Worm (Caenorhabditis elegans) whole organism, L1 larva: ENCODE results near the gene lfi-1.

ENCODE experiments used
- C04F5.9 ChIP-seq: sonication (generic microtip); optimal IDR thresholded peaks from 2 replicates; lab custom pipeline; 2016; ENCODE audit warnings: missing genetic modification characterization, missing compliant biosample characterization
- C34B4.2 ChIP-seq: sonication (generic microtip); optimal IDR thresholded peaks from 2 replicates; lab custom pipeline; 2017; ENCODE audit warnings: mild to moderate bottlenecking, missing genetic modification characterization, missing compliant biosample characterization
- aly-2 ChIP-seq: fragments of 150-350 bp; optimal IDR thresholded peaks from 2 replicates; lab custom pipeline; 2014; ENCODE audit warnings: missing biosample characterization, missing genetic modification characterization
- blmp-1 ChIP-seq: fragments of 150-350 bp; optimal IDR thresholded peaks from 2 replicates; lab custom pipeline; 2014; ENCODE audit warnings: missing biosample characterization, missing genetic modification characterization
- ceh-63 ChIP-seq: fragments of 200-800 bp; sonication (Bioruptor generic); optimal IDR thresholded peaks from 2 replicates; lab custom pipeline; 2018; ENCODE audit warnings: mild to moderate bottlenecking, missing genetic modification characterization, missing compliant biosample characterization
- ceh-88 ChIP-seq: fragments of 200-800 bp; sonication (Bioruptor generic); IDR thresholded peaks from 2 replicates; pipeline ENCODE4 v1.3.6; 2022; ENCODE audit warnings: missing genetic modification characterization, missing compliant biosample characterization
- dsc-1 ChIP-seq: sonication (generic microtip); optimal IDR thresholded peaks from 2 replicates; lab custom pipeline; 2016; ENCODE audit warnings: mild to moderate bottlenecking, missing genetic modification characterization, missing compliant biosample characterization
- efl-1 ChIP-seq, 4 experiments: fragments of 150-350 bp; optimal IDR thresholded peaks in 3 of 4; peaks in 1 of 4; 1 replicate in 1 of 4; 2 replicates in 3 of 4; lab custom pipeline; 2014; ENCODE audit warnings: missing biosample characterization in 2 of 4, missing genetic modification characterization in 2 of 4, missing genetic modification reagents in 2 of 4
- elt-2 ChIP-seq: sonication (generic microtip); optimal IDR thresholded peaks from 2 replicates; lab custom pipeline; 2016; ENCODE audit warnings: missing genetic modification characterization, mild to moderate bottlenecking, inconsistent platforms, missing compliant biosample characterization, missing genetic modification reagents
- fkh-10 ChIP-seq: sonication (generic microtip); optimal IDR thresholded peaks from 2 replicates; lab custom pipeline; 2017; ENCODE audit warnings: missing biosample characterization, missing genetic modification reagents, missing genetic modification characterization
- grh-1 ChIP-seq: fragments of 200-800 bp; sonication (Bioruptor generic); IDR thresholded peaks from 2 replicates; pipeline ENCODE4 v1.3.6; 2022; ENCODE audit warnings: missing genetic modification reagents, missing genetic modification characterization, missing compliant biosample characterization
- hlh-4 ChIP-seq: sonication (generic microtip); optimal IDR thresholded peaks from 2 replicates; lab custom pipeline; 2016; ENCODE audit warnings: mild to moderate bottlenecking, missing genetic modification characterization, missing compliant biosample characterization
- hpl-2 ChIP-seq: fragments of 150-350 bp; optimal IDR thresholded peaks from 2 replicates; lab custom pipeline; 2014; ENCODE audit warnings: missing biosample characterization, missing genetic modification reagents, missing genetic modification characterization
- irx-1 ChIP-seq: sonication (generic microtip); optimal IDR thresholded peaks from 2 replicates; lab custom pipeline; 2016; ENCODE audit warnings: missing genetic modification characterization, missing compliant biosample characterization
- isw-1 ChIP-seq: fragments of 200-800 bp; sonication (Bioruptor generic); IDR thresholded peaks from 2 replicates; pipeline ENCODE4 v1.3.6; 2022; ENCODE audit warnings: missing genetic modification characterization, missing compliant biosample characterization
- jun-1 ChIP-seq: fragments of 150-350 bp; optimal IDR thresholded peaks from 2 replicates; lab custom pipeline; 2014; ENCODE audit warnings: missing biosample characterization, missing genetic modification reagents, missing genetic modification characterization
- lin-14 ChIP-seq: fragments of 200-800 bp; sonication (Bioruptor generic); optimal IDR thresholded peaks from 2 replicates; lab custom pipeline; 2018; ENCODE audit warnings: mild to moderate bottlenecking, missing genetic modification characterization, moderate library complexity, missing compliant biosample characterization
- lin-15B ChIP-seq: fragments of 150-350 bp; sonication (generic microtip); optimal IDR thresholded peaks from 3 replicates; lab custom pipeline; 2014; ENCODE audit warnings: missing biosample characterization, missing genetic modification characterization
- lir-3 ChIP-seq: sonication (generic microtip); optimal IDR thresholded peaks from 2 replicates; lab custom pipeline; 2016; ENCODE audit warnings: mild to moderate bottlenecking, missing genetic modification characterization, moderate library complexity, missing compliant biosample characterization; ENCODE audit not compliant: poor library complexity
- mdl-1 ChIP-seq, 2 experiments: fragments of 150-350 bp; optimal IDR thresholded peaks; 2 replicates each; lab custom pipeline; 2014 to 2017; ENCODE audit warnings: missing biosample characterization in 2 of 2, missing genetic modification characterization in 2 of 2, inconsistent platforms in 1 of 2
- mef-2 ChIP-seq: fragments of 150-350 bp; optimal IDR thresholded peaks from 2 replicates; lab custom pipeline; 2014; ENCODE audit warnings: missing biosample characterization, missing genetic modification characterization
- nhr-19 ChIP-seq: fragments of 200-800 bp; sonication (Bioruptor generic); conservative IDR thresholded peaks from 2 replicates; pipeline ENCODE4 v1.3.6; 2022; ENCODE audit warnings: missing genetic modification characterization, missing compliant biosample characterization
- nhr-47 ChIP-seq: sonication (generic microtip); optimal IDR thresholded peaks from 2 replicates; lab custom pipeline; 2016; ENCODE audit warnings: mild to moderate bottlenecking, missing genetic modification characterization, moderate library complexity, missing compliant biosample characterization
- nhr-76 ChIP-seq: sonication (generic microtip); optimal IDR thresholded peaks from 2 replicates; lab custom pipeline; 2017; ENCODE audit warnings: missing biosample characterization, missing genetic modification characterization
- nhr-77 ChIP-seq: fragments of 150-350 bp; optimal IDR thresholded peaks from 2 replicates; lab custom pipeline; 2014; ENCODE audit warnings: missing biosample characterization, missing genetic modification characterization
- nhr-85 ChIP-seq: sonication (generic microtip); peaks from one replicate; lab custom pipeline; 2016; ENCODE audit warnings: missing genetic modification characterization, inconsistent platforms, missing compliant biosample characterization
- pqm-1 ChIP-seq: sonication (generic microtip); optimal IDR thresholded peaks from 3 replicates; lab custom pipeline; 2017; ENCODE audit warnings: missing biosample characterization, missing genetic modification characterization
- rnt-1 ChIP-seq: sonication (generic microtip); optimal IDR thresholded peaks from 2 replicates; lab custom pipeline; 2016; ENCODE audit warnings: mild to moderate bottlenecking, missing genetic modification characterization, moderate library complexity, missing compliant biosample characterization
- sox-4 ChIP-seq: sonication (generic microtip); optimal IDR thresholded peaks from 2 replicates; lab custom pipeline; 2016; ENCODE audit warnings: missing genetic modification characterization, missing compliant biosample characterization
- sup-37 ChIP-seq: fragments of 200-800 bp; sonication (Bioruptor generic); optimal IDR thresholded peaks from 2 replicates; lab custom pipeline; 2018; ENCODE audit warnings: mild to moderate bottlenecking, missing genetic modification characterization, missing compliant biosample characterization
- swsn-7 ChIP-seq: sonication (generic microtip); optimal IDR thresholded peaks from 2 replicates; lab custom pipeline; 2016; ENCODE audit warnings: missing genetic modification characterization, missing compliant biosample characterization
- tlp-1 ChIP-seq: fragments of 150-350 bp; optimal IDR thresholded peaks from 2 replicates; lab custom pipeline; 2014; ENCODE audit warnings: missing biosample characterization, missing genetic modification characterization
- unc-130 ChIP-seq: fragments of 150-350 bp; optimal IDR thresholded peaks from 2 replicates; lab custom pipeline; 2017; ENCODE audit warnings: missing biosample characterization, missing genetic modification characterization, inconsistent platforms
- unc-62 ChIP-seq: fragments of 150-350 bp; optimal IDR thresholded peaks from 2 replicates; lab custom pipeline; 2014; ENCODE audit warnings: missing biosample characterization, missing genetic modification reagents, missing genetic modification characterization
- xbp-1 ChIP-seq: sonication (generic microtip); optimal IDR thresholded peaks from 2 replicates; lab custom pipeline; 2016; ENCODE audit warnings: missing genetic modification characterization, missing compliant biosample characterization

lfi-1 gene

DNA sequence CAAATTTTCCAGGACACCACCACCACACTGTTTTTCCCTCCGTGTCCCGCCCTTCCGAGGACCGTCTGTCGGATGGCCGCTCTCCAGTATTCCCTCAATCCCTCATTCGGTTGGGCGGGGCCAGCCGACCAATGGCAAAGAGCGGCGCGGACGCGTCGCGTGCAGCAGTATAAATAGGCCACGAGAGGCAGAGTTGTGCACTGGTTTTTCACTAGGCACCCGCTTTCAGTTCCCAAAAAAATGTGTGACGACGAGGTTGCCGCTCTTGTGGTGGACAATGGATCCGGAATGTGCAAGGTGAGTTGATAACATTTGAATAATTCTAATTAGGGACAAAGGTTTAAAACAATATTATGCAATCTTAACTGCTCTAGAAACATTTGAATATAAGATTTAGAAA lies 16.2 kb upstream of the lfi-1 start, which contains the start of gene act-4 (continued):
- TF ChIP-seq swsn-7 (tag; lab: Kevin White, UChicago) (peak; percentile 77), nhr-76 (tag; lab: Kevin White, UChicago) (no peak), elt-2 (tag; lab: Kevin White, UChicago) (no peak), isw-1 (GFP tag; lab: Robert Waterston, UW) (peak; percentile 44), lir-3 (tag; lab: Kevin White, UChicago) (peak; percentile 19), C04F5.9 (tag; lab: Kevin White, UChicago) (peak; percentile 6), irx-1 (tag; lab: Kevin White, UChicago) (peak; percentile 71), pqm-1 (tag; lab: Kevin White, UChicago) (no peak), hlh-4 (tag; lab: Kevin White, UChicago) (no peak), fkh-10 (GFP tag; lab: Kevin White, UChicago) (peak; percentile 38), jun-1 (tag; lab: Kevin White, UChicago) (peak; percentile 43), sup-37 (GFP tag; lab: Kevin White, UChicago) (peak; percentile 63), unc-130 (tag; lab: Kevin White, UChicago) (no peak), dsc-1 (tag; lab: Kevin White, UChicago) (peak; percentile 87), tlp-1 (no peak), xbp-1 (tag; lab: Kevin White, UChicago) (peak; percentile 83), nhr-19 (GFP tag; lab: Robert Waterston, UW) (peak; percentile 64), nhr-47 (tag; lab: Kevin White, UChicago) (peak; percentile 79), efl-1 (optimal IDR thresholded peaks at IDR 0.05; lab: Kevin White, UChicago) (peak; percentile 6 to 25), efl-1 (GFP tag; optimal IDR thresholded peaks at IDR 0.05 in 1 of 2; lab: Kevin White, UChicago) (peak in 1 of 2 experiments; percentile 31), nhr-77 (no peak), hpl-2 (GFP tag; lab: Kevin White, UChicago) (no peak), mef-2 (no peak), ceh-88 (GFP tag; lab: Robert Waterston, UW) (no peak), aly-2 (tag; lab: Kevin White, UChicago) (no peak), unc-62 (no peak), lin-15B (no peak), mdl-1 (tag; optimal IDR thresholded peaks at IDR 0.05; lab: Kevin White, UChicago) (peak in 1 of 2 experiments; percentile 27), sox-4 (tag; lab: Kevin White, UChicago) (no peak), ceh-63 (peak; percentile 49), C34B4.2 (tag; lab: Kevin White, UChicago) (no peak), grh-1 (peak; percentile 43; the same call in 1 of the 2 replicates)

DNA sequence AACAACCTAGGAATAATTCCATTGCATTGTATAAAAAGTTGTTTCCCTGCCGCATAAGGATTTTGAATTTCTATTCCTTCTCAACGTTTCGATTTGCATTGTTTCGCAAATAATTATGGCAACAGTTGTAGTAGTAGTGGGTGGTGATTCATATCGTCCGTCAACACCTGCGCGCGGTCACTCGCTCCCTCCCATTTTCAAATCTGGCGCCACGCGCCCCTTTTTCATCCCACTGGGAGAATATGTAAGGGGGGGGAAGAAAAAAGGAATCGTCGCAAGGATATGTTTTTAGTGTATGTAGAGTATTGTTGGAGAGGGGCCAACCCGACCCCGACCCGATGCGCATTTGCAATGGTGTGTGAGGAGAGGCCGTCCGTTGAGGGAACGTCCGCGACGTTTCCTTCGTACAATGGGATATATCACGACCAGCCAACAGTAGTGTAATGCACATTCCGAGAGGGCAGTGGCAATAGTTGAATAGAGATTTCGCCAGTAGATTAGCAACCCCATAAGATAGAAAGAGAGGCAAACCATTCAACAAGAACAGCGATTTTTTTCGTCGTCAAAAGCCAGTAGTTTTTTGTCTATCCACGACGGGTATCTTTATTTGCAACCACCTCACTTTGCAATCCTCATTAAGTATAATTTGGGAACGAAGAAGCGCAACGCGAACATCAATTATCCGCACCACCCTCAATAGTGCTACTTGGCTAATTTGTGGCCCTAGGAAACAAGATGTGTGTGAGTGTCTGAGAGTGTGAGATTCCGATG lies 15.5 kb upstream of the lfi-1 start:
- TF ChIP-seq blmp-1 (tag; lab: Kevin White, UChicago) (peak; percentile 14), efl-1 (optimal IDR thresholded peaks at IDR 0.05; lab: Kevin White, UChicago) (no peak), efl-1 (GFP tag; optimal IDR thresholded peaks at IDR 0.05 in 1 of 2; lab: Kevin White, UChicago) (peak in 1 of 2 experiments; percentile 24), jun-1 (tag; lab: Kevin White, UChicago) (no peak), tlp-1 (no peak), lin-14 (GFP tag; lab: Kevin White, UChicago) (peak; percentile 16), mef-2 (no peak), nhr-85 (tag; lab: Kevin White, UChicago) (peak; percentile 78), rnt-1 (tag; lab: Kevin White, UChicago) (peak; percentile 5)
